Fruit fly (Drosophila melanogaster): ENCODE measurements around the gene CG5376.

DNA sequence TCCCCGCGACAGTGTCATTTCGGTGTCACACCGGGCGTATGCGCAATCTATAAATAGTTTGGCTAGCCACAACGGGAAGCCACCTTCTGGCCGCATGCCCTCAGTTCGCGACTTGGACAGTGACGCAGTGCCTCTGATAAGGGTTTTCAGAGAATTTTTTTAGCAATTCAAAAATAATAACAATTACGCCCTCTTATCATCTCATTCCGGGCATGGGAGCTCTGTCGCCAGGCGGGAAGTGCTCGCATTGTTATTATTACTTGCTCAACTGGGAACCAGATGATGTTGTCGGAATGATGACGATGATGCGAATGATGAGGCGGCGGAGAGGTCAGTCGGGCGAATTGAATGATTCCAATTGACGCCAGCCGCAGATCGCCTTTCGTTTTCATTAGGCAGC, 34.1 kb upstream of the CG5376 start:
- TF ChIP-seq psq (optimal IDR thresholded peaks at IDR 0.05) (no peak), h (optimal IDR thresholded peaks at IDR 0.05) (no peak), Sin3A (optimal IDR thresholded peaks at IDR 0.05) (no peak), ttk (optimal IDR thresholded peaks at IDR 0.05) (no peak), Myc (optimal IDR thresholded peaks at IDR 0.05) (no peak), insv (optimal IDR thresholded peaks at IDR 0.05) (no peak)

Data from Kc167 (cell line).